Fruit fly (Drosophila melanogaster) whole organism, prepupa: ENCODE data around the gene Pex2.

Experiments used
- CG10631 ChIP-seq: fragments of 200-800 bp; sonication (Bioruptor generic); optimal IDR thresholded peaks from 2 replicates; lab custom pipeline; 2016; ENCODE audit warnings: missing biosample characterization, missing genetic modification characterization
- CG10669 ChIP-seq: fragments of 200-800 bp; sonication (Bioruptor generic); optimal IDR thresholded peaks from 3 replicates; lab custom pipeline; 2018; ENCODE audit warnings: missing biosample characterization, mild to moderate bottlenecking, missing genetic modification characterization, moderate library complexity
- CG11762 ChIP-seq: fragments of 200-800 bp; sonication (Bioruptor generic); optimal IDR thresholded peaks from 3 replicates; lab custom pipeline; 2016; ENCODE audit warnings: missing biosample characterization, missing genetic modification characterization; ENCODE audit not compliant: insufficient read depth
- CG11902 ChIP-seq: fragments of 200-800 bp; sonication (Bioruptor generic); optimal IDR thresholded peaks from 3 replicates; lab custom pipeline; 2016; ENCODE audit warnings: missing biosample characterization, missing genetic modification characterization
- CG15336 ChIP-seq: fragments of 200-800 bp; sonication (Bioruptor generic); IDR thresholded peaks from 2 replicates; pipeline ENCODE4 v1.3.6; 2022; ENCODE audit warnings: missing biosample characterization, missing genetic modification characterization
- CG1621 ChIP-seq: fragments of 200-800 bp; sonication (Bioruptor generic); optimal IDR thresholded peaks from 3 replicates; lab custom pipeline; 2018; ENCODE audit warnings: missing biosample characterization, mild to moderate bottlenecking, missing genetic modification characterization
- CG16779 ChIP-seq: fragments of 200-800 bp; sonication (Bioruptor generic); optimal IDR thresholded peaks from 3 replicates; lab custom pipeline; 2017; ENCODE audit warnings: missing biosample characterization, mild to moderate bottlenecking, missing genetic modification characterization
- CG3032 ChIP-seq: fragments of 200-800 bp; optimal IDR thresholded peaks from 2 replicates; lab custom pipeline; 2019; ENCODE audit warnings: missing biosample characterization, mild to moderate bottlenecking, missing genetic modification characterization, moderate library complexity
- CG31627 ChIP-seq: fragments of 200-800 bp; sonication (Bioruptor generic); optimal IDR thresholded peaks from 3 replicates; lab custom pipeline; 2016; ENCODE audit warnings: missing biosample characterization, missing genetic modification characterization
- CG32006 ChIP-seq: fragments of 200-800 bp; sonication (Bioruptor generic); optimal IDR thresholded peaks from 3 replicates; lab custom pipeline; 2017; ENCODE audit warnings: missing biosample characterization, mild to moderate bottlenecking, missing genetic modification characterization
- CG34406 ChIP-seq: fragments of 200-800 bp; sonication (Bioruptor generic); optimal IDR thresholded peaks from 3 replicates; lab custom pipeline; 2016; ENCODE audit warnings: missing biosample characterization, missing genetic modification characterization
- CG3919 ChIP-seq: fragments of 200-800 bp; sonication (Bioruptor generic); optimal IDR thresholded peaks from 3 replicates; lab custom pipeline; 2016; ENCODE audit warnings: missing biosample characterization, missing genetic modification characterization
- CG4318 ChIP-seq: fragments of 200-800 bp; sonication (Bioruptor generic); optimal IDR thresholded peaks from 3 replicates; lab custom pipeline; 2017; ENCODE audit warnings: missing biosample characterization, mild to moderate bottlenecking, missing genetic modification characterization
- CG6163 ChIP-seq: fragments of 200-800 bp; sonication (Bioruptor generic); IDR thresholded peaks from 3 replicates; pipeline ENCODE4 v1.3.6; 2022; ENCODE audit warnings: missing biosample characterization, missing genetic modification characterization
- CG6276 ChIP-seq: fragments of 200-800 bp; sonication (Bioruptor generic); optimal IDR thresholded peaks from 2 replicates; lab custom pipeline; 2017; ENCODE audit warnings: missing biosample characterization, mild to moderate bottlenecking, missing genetic modification characterization
- CG6792 ChIP-seq: fragments of 200-800 bp; sonication (Bioruptor generic); optimal IDR thresholded peaks from 3 replicates; lab custom pipeline; 2016; ENCODE audit warnings: missing biosample characterization, missing genetic modification characterization
- CG6808 ChIP-seq: fragments of 200-800 bp; sonication (Bioruptor generic); optimal IDR thresholded peaks from 3 replicates; lab custom pipeline; 2017; ENCODE audit warnings: missing biosample characterization, missing genetic modification characterization, mild to moderate bottlenecking, moderate library complexity, missing genetic modification reagents
- CG6854 ChIP-seq: fragments of 200-800 bp; sonication (Bioruptor generic); optimal IDR thresholded peaks from 2 replicates; lab custom pipeline; 2017; ENCODE audit warnings: missing biosample characterization, mild to moderate bottlenecking, missing genetic modification characterization
- CG8119 ChIP-seq: fragments of 200-800 bp; sonication (Bioruptor generic); IDR thresholded peaks from 3 replicates; pipeline ENCODE4 v1.3.6; 2022; ENCODE audit warnings: missing biosample characterization, missing genetic modification characterization
- CG8319 ChIP-seq: fragments of 200-800 bp; sonication (Bioruptor generic); optimal IDR thresholded peaks from 3 replicates; lab custom pipeline; 2016; ENCODE audit warnings: missing biosample characterization, missing genetic modification characterization
- CG8632 ChIP-seq: fragments of 200-800 bp; sonication (Bioruptor generic); optimal IDR thresholded peaks from 3 replicates; lab custom pipeline; 2016; ENCODE audit warnings: missing biosample characterization, missing genetic modification characterization
- CG9139 ChIP-seq: fragments of 200-800 bp; sonication (Bioruptor generic); optimal IDR thresholded peaks from 3 replicates; lab custom pipeline; 2017; ENCODE audit warnings: missing biosample characterization, mild to moderate bottlenecking, missing genetic modification characterization
- Eip75B ChIP-seq: fragments of 200-800 bp; sonication (Bioruptor generic); optimal IDR thresholded peaks from 3 replicates; lab custom pipeline; 2016; ENCODE audit warnings: missing biosample characterization, missing genetic modification characterization
- Eip78C ChIP-seq: fragments of 200-800 bp; sonication (Bioruptor generic); peaks from one replicate; lab custom pipeline; 2016; ENCODE audit warnings: missing biosample characterization, missing genetic modification characterization
- Ets21C ChIP-seq: fragments of 200-800 bp; sonication (Bioruptor generic); optimal IDR thresholded peaks from 3 replicates; lab custom pipeline; 2016; ENCODE audit warnings: missing biosample characterization, missing genetic modification characterization
- Ets96B ChIP-seq: fragments of 200-800 bp; optimal IDR thresholded peaks from 2 replicates; lab custom pipeline; 2019; ENCODE audit warnings: missing biosample characterization, mild to moderate bottlenecking, missing genetic modification characterization, moderate library complexity
- Gug ChIP-seq: fragments of 200-800 bp; sonication (Bioruptor generic); IDR thresholded peaks from 2 replicates; pipeline ENCODE4 v1.3.6; 2022; ENCODE audit warnings: missing biosample characterization, missing genetic modification characterization
- Hr38 ChIP-seq: sonication (Bioruptor generic); optimal IDR thresholded peaks from 2 replicates; lab custom pipeline; 2016; ENCODE audit warnings: missing biosample characterization, missing genetic modification characterization
- Hr39 ChIP-seq: fragments of 200-800 bp; sonication (Bioruptor generic); optimal IDR thresholded peaks from 2 replicates; lab custom pipeline; 2016; ENCODE audit warnings: missing biosample characterization, missing genetic modification characterization
- Hr4 ChIP-seq: fragments of 200-800 bp; sonication (Bioruptor generic); optimal IDR thresholded peaks from 3 replicates; lab custom pipeline; 2016; ENCODE audit warnings: missing biosample characterization, missing genetic modification characterization
- OdsH ChIP-seq: fragments of 200-800 bp; sonication (Bioruptor generic); optimal IDR thresholded peaks from 3 replicates; lab custom pipeline; 2016; ENCODE audit warnings: missing biosample characterization, missing genetic modification characterization
- Smox ChIP-seq: fragments of 200-800 bp; sonication (Bioruptor generic); optimal IDR thresholded peaks from 3 replicates; lab custom pipeline; 2016; ENCODE audit warnings: missing biosample characterization, missing genetic modification characterization
- Sox102F ChIP-seq: fragments of 200-800 bp; sonication (Bioruptor generic); optimal IDR thresholded peaks from 2 replicates; lab custom pipeline; 2016; ENCODE audit warnings: missing biosample characterization, mild to moderate bottlenecking, missing genetic modification characterization
- Sox14 ChIP-seq: fragments of 200-800 bp; sonication (Bioruptor generic); optimal IDR thresholded peaks from 3 replicates; lab custom pipeline; 2016; ENCODE audit warnings: missing biosample characterization, missing genetic modification characterization
- Sox15 ChIP-seq: fragments of 200-800 bp; sonication (Bioruptor generic); optimal IDR thresholded peaks from 3 replicates; lab custom pipeline; 2016; ENCODE audit warnings: missing biosample characterization, missing genetic modification characterization
- achi ChIP-seq: fragments of 200-800 bp; sonication (Bioruptor generic); optimal IDR thresholded peaks from 3 replicates; lab custom pipeline; 2016; ENCODE audit warnings: missing biosample characterization, missing genetic modification characterization
- cyc ChIP-seq: fragments of 200-800 bp; sonication (Bioruptor generic); optimal IDR thresholded peaks from 3 replicates; lab custom pipeline; 2016; ENCODE audit warnings: missing biosample characterization, missing genetic modification characterization
- dac ChIP-seq: fragments of 200-800 bp; sonication (Bioruptor generic); optimal IDR thresholded peaks from 2 replicates; lab custom pipeline; 2017; ENCODE audit warnings: missing biosample characterization, mild to moderate bottlenecking, missing genetic modification characterization
- dsx ChIP-seq: fragments of 200-800 bp; optimal IDR thresholded peaks from 3 replicates; lab custom pipeline; 2019; ENCODE audit warnings: missing biosample characterization, mild to moderate bottlenecking, missing genetic modification characterization, moderate library complexity; ENCODE audit not compliant: poor library complexity, severe bottlenecking
- esn ChIP-seq: fragments of 200-800 bp; sonication (Bioruptor generic); optimal IDR thresholded peaks from 2 replicates; lab custom pipeline; 2016; ENCODE audit warnings: missing biosample characterization, mild to moderate bottlenecking, missing genetic modification characterization, moderate library complexity
- fd59A ChIP-seq: fragments of 200-800 bp; sonication (Bioruptor generic); optimal IDR thresholded peaks from 2 replicates; lab custom pipeline; 2017; ENCODE audit warnings: missing biosample characterization, mild to moderate bottlenecking, missing genetic modification characterization, missing genetic modification reagents
- fd85E ChIP-seq: fragments of 200-800 bp; sonication (Bioruptor generic); optimal IDR thresholded peaks from 3 replicates; lab custom pipeline; 2016; ENCODE audit warnings: missing biosample characterization, missing genetic modification characterization
- fkh ChIP-seq: fragments of 200-800 bp; sonication (Bioruptor generic); optimal IDR thresholded peaks from 3 replicates; lab custom pipeline; 2017; ENCODE audit warnings: missing biosample characterization, mild to moderate bottlenecking, missing genetic modification characterization, moderate library complexity
- lz ChIP-seq: fragments of 200-800 bp; sonication (Bioruptor generic); optimal IDR thresholded peaks from 3 replicates; lab custom pipeline; 2016; ENCODE audit warnings: missing biosample characterization, missing genetic modification characterization
- net ChIP-seq: fragments of 200-800 bp; sonication (Bioruptor generic); optimal IDR thresholded peaks from 3 replicates; lab custom pipeline; 2016; ENCODE audit warnings: missing biosample characterization, missing genetic modification characterization
- pdm3 ChIP-seq: fragments of 200-800 bp; sonication (Bioruptor generic); optimal IDR thresholded peaks from 3 replicates; lab custom pipeline; 2016; ENCODE audit warnings: missing biosample characterization, missing genetic modification characterization
- salr ChIP-seq, 2 experiments: fragments of 200-800 bp; sonication (Bioruptor generic); optimal IDR thresholded peaks; 3 replicates each; lab custom pipeline; 2016 to 2018; ENCODE audit warnings: missing biosample characterization in 2 of 2, missing genetic modification characterization in 2 of 2, mild to moderate bottlenecking in 1 of 2
- spab ChIP-seq: fragments of 200-800 bp; sonication (Bioruptor generic); optimal IDR thresholded peaks from 2 replicates; lab custom pipeline; 2017; ENCODE audit warnings: missing biosample characterization, mild to moderate bottlenecking, missing genetic modification characterization, missing genetic modification reagents
- ss ChIP-seq, 2 experiments: fragments of 200-800 bp; sonication (Bioruptor generic); optimal IDR thresholded peaks; 2 replicates in 1 of 2; 3 replicates in 1 of 2; lab custom pipeline; 2017 to 2018; ENCODE audit warnings: mild to moderate bottlenecking in 2 of 2, missing biosample characterization in 2 of 2, missing genetic modification characterization in 2 of 2, moderate library complexity in 1 of 2
- svp ChIP-seq: fragments of 200-800 bp; sonication (Bioruptor generic); peaks from one replicate; lab custom pipeline; 2016; ENCODE audit warnings: missing biosample characterization, missing genetic modification characterization
- topi ChIP-seq: fragments of 200-800 bp; sonication (Bioruptor generic); optimal IDR thresholded peaks from 3 replicates; lab custom pipeline; 2016; ENCODE audit warnings: missing biosample characterization, missing genetic modification characterization
- vri ChIP-seq: fragments of 200-800 bp; sonication (Bioruptor generic); optimal IDR thresholded peaks from 3 replicates; lab custom pipeline; 2016; ENCODE audit warnings: missing biosample characterization, mild to moderate bottlenecking, missing genetic modification characterization

Gene Pex2

DNA sequence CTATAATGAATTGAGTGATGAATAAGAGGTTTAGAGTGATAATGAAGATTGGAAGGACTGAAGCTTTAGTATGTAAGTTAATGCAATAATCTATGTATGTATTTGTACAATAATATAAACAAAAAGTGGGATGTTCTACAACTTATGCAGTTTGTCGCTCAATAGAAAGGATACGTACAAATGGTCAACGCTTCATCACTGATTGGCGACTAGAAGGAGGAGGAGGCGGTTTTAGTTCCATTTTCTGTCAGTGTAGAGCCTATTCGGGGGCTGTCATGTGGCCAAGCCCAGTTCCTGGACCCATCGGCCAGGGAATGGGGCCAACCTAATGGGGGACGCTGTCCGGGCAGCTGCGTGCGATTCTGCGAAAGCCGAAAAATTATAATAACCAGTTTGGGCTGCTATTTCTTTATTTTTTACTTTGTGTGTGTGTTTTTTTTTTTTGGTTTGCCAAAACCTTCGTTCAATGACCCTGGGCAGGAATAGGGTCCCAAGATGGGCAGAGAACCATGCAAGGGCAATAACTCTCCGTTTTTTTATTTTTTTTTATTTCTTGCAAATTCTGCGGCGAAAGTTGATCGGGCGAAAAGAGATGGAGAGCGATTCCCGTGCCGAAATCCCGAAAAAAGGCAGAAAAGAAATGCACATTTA, 30.0 kb downstream of the Pex2 start:
- TF ChIP-seq CG8632 (GFP tag; lab: Kevin White, UChicago): peak; percentile 3
- TF ChIP-seq OdsH (GFP tag; lab: Kevin White, UChicago): no peak
- peak; percentile 56 for TF ChIP-seq lz (GFP tag; lab: Kevin White, UChicago)
- TF ChIP-seq Hr38 (GFP tag; lab: Kevin White, UChicago): no peak
- no peak for TF ChIP-seq Gug (GFP tag; lab: Robert Waterston, UW)
- no peak for TF ChIP-seq spab (GFP tag; lab: Kevin White, UChicago)
- peak; percentile 78 for TF ChIP-seq CG31627 (GFP tag; lab: Kevin White, UChicago)
- no peak for TF ChIP-seq CG11762
- TF ChIP-seq CG4318 (GFP tag; lab: Kevin White, UChicago): no peak
- TF ChIP-seq CG9139 (GFP tag; lab: Kevin White, UChicago): no peak
- TF ChIP-seq topi (GFP tag; lab: Kevin White, UChicago): peak; percentile 83
- no peak for TF ChIP-seq salr (GFP tag; optimal IDR thresholded peaks at IDR 0.05; lab: Kevin White, UChicago)
- TF ChIP-seq CG6792 (GFP tag; lab: Kevin White, UChicago): peak; percentile 22
- TF ChIP-seq Ets21C (GFP tag; lab: Kevin White, UChicago): peak; percentile 48
- TF ChIP-seq CG10631 (GFP tag; lab: Kevin White, UChicago): no peak
- TF ChIP-seq CG6808 (GFP tag; lab: Kevin White, UChicago): no peak
- TF ChIP-seq fd85E (GFP tag; lab: Kevin White, UChicago): no peak
- peak; percentile 76 for TF ChIP-seq esn (GFP tag; lab: Kevin White, UChicago)
- no peak for TF ChIP-seq CG3032 (tag; lab: Kevin White, UChicago)
- no peak for TF ChIP-seq CG10669 (GFP tag; lab: Kevin White, UChicago)
- TF ChIP-seq Hr4 (GFP tag; lab: Kevin White, UChicago): no peak
- TF ChIP-seq dsx (GFP tag; lab: Kevin White, UChicago): no peak
- no peak for TF ChIP-seq dac (GFP tag; lab: Kevin White, UChicago)
- TF ChIP-seq CG6276 (GFP tag; lab: Kevin White, UChicago): no peak
- peak; percentile 77 for TF ChIP-seq cyc (GFP tag; lab: Kevin White, UChicago)
- no peak for TF ChIP-seq net (GFP tag; lab: Kevin White, UChicago)
- peak; percentile 76 for TF ChIP-seq Smox (GFP tag; lab: Kevin White, UChicago)
- TF ChIP-seq Sox14 (GFP tag; lab: Kevin White, UChicago): peak; percentile 47
- TF ChIP-seq fkh (GFP tag; lab: Kevin White, UChicago): no peak
- no peak for TF ChIP-seq ss (GFP tag; optimal IDR thresholded peaks at IDR 0.05; lab: Kevin White, UChicago)
- no peak for TF ChIP-seq CG16779 (tag; lab: Kevin White, UChicago)
- TF ChIP-seq CG34406 (GFP tag; lab: Kevin White, UChicago): no peak
- TF ChIP-seq pdm3 (GFP tag; lab: Kevin White, UChicago): peak; percentile 23
- no peak for TF ChIP-seq achi (GFP tag; lab: Kevin White, UChicago)
- no peak for TF ChIP-seq Ets96B
- TF ChIP-seq CG1621 (tag; lab: Kevin White, UChicago): no peak
- peak; percentile 88 for TF ChIP-seq svp
- peak; percentile 75 for TF ChIP-seq Hr39 (GFP tag; lab: Kevin White, UChicago)
- TF ChIP-seq CG8319 (GFP tag; lab: Kevin White, UChicago): no peak
- TF ChIP-seq Sox102F (GFP tag; lab: Kevin White, UChicago): peak; percentile 60
- no peak for TF ChIP-seq CG15336 (GFP tag; lab: Robert Waterston, UW)
- no peak for TF ChIP-seq fd59A (GFP tag; lab: Kevin White, UChicago)
- peak; percentile 42 for TF ChIP-seq CG3919 (GFP tag; lab: Kevin White, UChicago)
- TF ChIP-seq CG11902 (GFP tag; lab: Kevin White, UChicago): peak; percentile 44
- TF ChIP-seq Eip78C: peak; percentile 60
- peak; percentile 54; the same call in 1 of the 3 replicates for TF ChIP-seq CG6163
- peak; percentile 4 for TF ChIP-seq CG6854 (GFP tag; lab: Kevin White, UChicago)
- TF ChIP-seq CG8119 (GFP tag; lab: Robert Waterston, UW): no peak
- peak; percentile 11 for TF ChIP-seq CG32006 (GFP tag; lab: Kevin White, UChicago)
- TF ChIP-seq Sox15 (GFP tag; lab: Kevin White, UChicago): no peak
- peak; percentile 42 for TF ChIP-seq vri (GFP tag; lab: Kevin White, UChicago)
- no peak for TF ChIP-seq Eip75B (GFP tag; lab: Kevin White, UChicago)
